Fruit fly (Drosophila melanogaster): ENCODE data around the gene CG46448.

The CG46448 gene

dm6 chr2L:2380805-2381204 lies 10.7 kb upstream of the CG46448 start, which contains the start of gene Eogt (continued):
- TF ChIP-seq phol (tag; optimal IDR thresholded peaks at IDR 0.05) (peak; percentile 94), al (GFP tag; IDR thresholded peaks at IDR 0.05) (peak; percentile 92), ab (GFP tag; optimal IDR thresholded peaks at IDR 0.05) (peak; percentile 53), CG10979 (tag; optimal IDR thresholded peaks at IDR 0.05) (peak; percentile 92), Blimp-1 (GFP tag; optimal IDR thresholded peaks at IDR 0.05) (peak; percentile 82), CG3065 (GFP tag; optimal IDR thresholded peaks at IDR 0.05) (peak; percentile 86), corto (GFP tag; optimal IDR thresholded peaks at IDR 0.05) (peak; percentile 33), maf-S (GFP tag; optimal IDR thresholded peaks at IDR 0.05) (peak; percentile 71), unc-4 (GFP tag; IDR thresholded peaks at IDR 0.05; ENCODE audit: partially characterized antibody) (no peak), CG31441 (GFP tag; IDR thresholded peaks at IDR 0.05) (peak; percentile 86), Kr (GFP tag; optimal IDR thresholded peaks at IDR 0.05) (no peak), chif (GFP tag; optimal IDR thresholded peaks at IDR 0.05) (peak; percentile 69 to 90), CG15479 (GFP tag; optimal IDR thresholded peaks at IDR 0.05) (peak; percentile 27), CG11696 (GFP tag; IDR thresholded peaks at IDR 0.05) (peak; percentile 100), CG32532 (GFP tag; IDR thresholded peaks at IDR 0.05) (peak; percentile 97), Antp (GFP tag; optimal IDR thresholded peaks at IDR 0.05) (peak; percentile 45), CG11560 (tag; IDR thresholded peaks at IDR 0.05) (peak; percentile 86), CG10543 (GFP tag; optimal IDR thresholded peaks at IDR 0.05) (peak; percentile 44), CG3281 (GFP tag; optimal IDR thresholded peaks at IDR 0.05) (peak; percentile 84), CG10462 (GFP tag; optimal IDR thresholded peaks at IDR 0.05) (peak; percentile 90), CG4617 (GFP tag; optimal IDR thresholded peaks at IDR 0.05; ENCODE audit: borderline replicate concordance) (peak; percentile 92), ftz-f1 (GFP tag; optimal IDR thresholded peaks at IDR 0.05) (no peak), inv (GFP tag; IDR thresholded peaks at IDR 0.05; ENCODE audit: partially characterized antibody) (no peak), TFAM (GFP tag; optimal IDR thresholded peaks at IDR 0.05) (peak; percentile 41), CG17802 (tag; optimal IDR thresholded peaks at IDR 0.05) (peak; percentile 65), ac (GFP tag; optimal IDR thresholded peaks at IDR 0.05) (peak; percentile 71), unpg (GFP tag; optimal IDR thresholded peaks at IDR 0.05) (peak; percentile 97), Drgx (GFP tag; IDR thresholded peaks at IDR 0.05) (peak; percentile 94), odd (GFP tag; optimal IDR thresholded peaks at IDR 0.05) (peak; percentile 72), Hand (GFP tag; optimal IDR thresholded peaks at IDR 0.05) (peak; percentile 64), CG11093 (GFP tag; IDR thresholded peaks at IDR 0.05) (peak; percentile 96), CG12236 (GFP tag; optimal IDR thresholded peaks at IDR 0.05) (peak; percentile 23), CG1647 (GFP tag; optimal IDR thresholded peaks at IDR 0.05) (peak; percentile 65), bbx (GFP tag; IDR thresholded peaks at IDR 0.05; ENCODE audit: partially characterized antibody) (no peak), CG17385 (GFP tag; optimal IDR thresholded peaks at IDR 0.05) (peak; percentile 88), HLH54F (GFP tag; optimal IDR thresholded peaks at IDR 0.05) (peak; percentile 67), Eip74EF (GFP tag; optimal IDR thresholded peaks at IDR 0.05) (peak in 1 of 2 experiments; percentile 72), pho (GFP tag; optimal IDR thresholded peaks at IDR 0.05) (peak; percentile 76), grau (tag; optimal IDR thresholded peaks at IDR 0.05) (peak; percentile 94), pita (GFP tag; optimal IDR thresholded peaks at IDR 0.05) (peak; percentile 64), Sry-δ (GFP tag; optimal IDR thresholded peaks at IDR 0.05) (peak; percentile 29), CG9727 (GFP tag; optimal IDR thresholded peaks at IDR 0.05) (peak; percentile 93), Hr78 (GFP tag; optimal IDR thresholded peaks at IDR 0.05) (no peak), ham (GFP tag; IDR thresholded peaks at IDR 0.05) (peak; percentile 85; the same call in 1 of the 2 replicates), az2 (GFP tag; optimal IDR thresholded peaks at IDR 0.05) (peak; percentile 94), CG14710 (tag; optimal IDR thresholded peaks at IDR 0.05) (peak; percentile 93), Dad (GFP tag; optimal IDR thresholded peaks at IDR 0.05) (peak; percentile 39), cas (GFP tag; IDR thresholded peaks at IDR 0.05) (peak; percentile 77; the same call in 1 of the 2 replicates), H15 (GFP tag; IDR thresholded peaks at IDR 0.05) (peak; percentile 95), CG2712 (tag; optimal IDR thresholded peaks at IDR 0.05) (peak; percentile 95)

All from whole organism, embryonic.